Fruit fly (Drosophila melanogaster) whole organism, embryonic: ENCODE results near the gene Cpr67Fa2.

ENCODE experiments used
- Blimp-1 ChIP-seq: fragments of 200-800 bp; sonication (Bioruptor generic); optimal IDR thresholded peaks from 3 replicates; lab custom pipeline; 2018; ENCODE audit warnings: missing biosample characterization, missing genetic modification characterization, mild to moderate bottlenecking, moderate library complexity, missing genetic modification reagents
- CG10462 ChIP-seq: fragments of 200-800 bp; sonication (Bioruptor generic); optimal IDR thresholded peaks from 2 replicates; lab custom pipeline; 2016; ENCODE audit warnings: missing biosample characterization, missing genetic modification characterization
- CG11504 ChIP-seq: fragments of 200-800 bp; sonication (Bioruptor generic); optimal IDR thresholded peaks from 3 replicates; lab custom pipeline; 2019; ENCODE audit warnings: missing biosample characterization, mild to moderate bottlenecking, missing genetic modification characterization, moderate library complexity
- CG13296 ChIP-seq: fragments of 200-800 bp; sonication (Bioruptor generic); optimal IDR thresholded peaks from 3 replicates; lab custom pipeline; 2018; ENCODE audit warnings: missing biosample characterization, mild to moderate bottlenecking, missing genetic modification characterization
- CG13624 ChIP-seq: fragments of 200-800 bp; sonication (Bioruptor generic); optimal IDR thresholded peaks from 2 replicates; lab custom pipeline; 2016; ENCODE audit warnings: missing biosample characterization, missing genetic modification characterization
- CG14710 ChIP-seq: fragments of 200-800 bp; sonication (Bioruptor generic); optimal IDR thresholded peaks from 3 replicates; lab custom pipeline; 2019; ENCODE audit warnings: missing biosample characterization, mild to moderate bottlenecking, missing genetic modification characterization, moderate library complexity
- CG17829 ChIP-seq: fragments of 200-800 bp; optimal IDR thresholded peaks from 2 replicates; lab custom pipeline; 2019; ENCODE audit warnings: missing biosample characterization, mild to moderate bottlenecking, missing genetic modification characterization, moderate library complexity
- CG18011 ChIP-seq: fragments of 200-800 bp; sonication (Bioruptor generic); optimal IDR thresholded peaks from 2 replicates; lab custom pipeline; 2017; ENCODE audit warnings: missing biosample characterization, missing genetic modification characterization, mild to moderate bottlenecking, moderate library complexity, missing genotype
- CG1832 ChIP-seq: fragments of 200-800 bp; sonication (Bioruptor generic); optimal IDR thresholded peaks from 2 replicates; lab custom pipeline; 2017; ENCODE audit warnings: missing biosample characterization, mild to moderate bottlenecking, missing genetic modification characterization, inconsistent platforms
- CG4820 ChIP-seq: fragments of 200-800 bp; sonication (Bioruptor generic); optimal IDR thresholded peaks from 3 replicates; lab custom pipeline; 2016; ENCODE audit warnings: missing biosample characterization, missing genetic modification characterization
- CG6175 ChIP-seq: fragments of 200-800 bp; sonication (Bioruptor generic); IDR thresholded peaks from 3 replicates; pipeline ENCODE4 v1.3.6; 2022; ENCODE audit warnings: missing biosample characterization, missing genetic modification characterization
- CG6689 ChIP-seq: fragments of 200-800 bp; sonication (Bioruptor generic); IDR thresholded peaks from 2 replicates; pipeline ENCODE4 v1.3.6; 2022; ENCODE audit warnings: missing biosample characterization, missing genetic modification characterization
- CG8290 ChIP-seq, 3 experiments: fragments of 200-800 bp; sonication (Bioruptor generic); optimal IDR thresholded peaks; 2 replicates each; lab custom pipeline; 2016 to 2019; ENCODE audit warnings: missing biosample characterization in 3 of 3, missing genetic modification characterization in 3 of 3, mild to moderate bottlenecking in 2 of 3, moderate library complexity in 1 of 3
- CG8359 ChIP-seq: fragments of 200-800 bp; sonication (Bioruptor generic); optimal IDR thresholded peaks from 2 replicates; lab custom pipeline; 2017; ENCODE audit warnings: missing biosample characterization, mild to moderate bottlenecking, missing genetic modification characterization, borderline replicate concordance
- CG8478 ChIP-seq: fragments of >200 bp; optimal IDR thresholded peaks from 2 replicates; lab custom pipeline; 2018
- CG8924 ChIP-seq: fragments of 200-800 bp; optimal IDR thresholded peaks from 3 replicates; lab custom pipeline; 2019; ENCODE audit warnings: missing biosample characterization, mild to moderate bottlenecking, missing genetic modification characterization, moderate library complexity
- CG8944 ChIP-seq: fragments of 200-800 bp; sonication (Bioruptor generic); optimal IDR thresholded peaks from 3 replicates; lab custom pipeline; 2016; ENCODE audit warnings: missing biosample characterization, missing genetic modification characterization
- D19A ChIP-seq: fragments of 200-800 bp; optimal IDR thresholded peaks from 3 replicates; lab custom pipeline; 2019; ENCODE audit warnings: missing biosample characterization, mild to moderate bottlenecking, missing genetic modification characterization, moderate library complexity
- Dbx ChIP-seq: fragments of 200-800 bp; sonication (Bioruptor generic); IDR thresholded peaks from 3 replicates; pipeline ENCODE4 v1.3.6; 2022; ENCODE audit warnings: missing biosample characterization, missing genetic modification characterization
- Dip3 ChIP-seq: fragments of 200-800 bp; sonication (Bioruptor generic); optimal IDR thresholded peaks from 3 replicates; lab custom pipeline; 2016; ENCODE audit warnings: missing biosample characterization, missing genetic modification characterization
- Ets65A ChIP-seq: fragments of 200-800 bp; sonication (Bioruptor generic); peaks from one replicate; lab custom pipeline; 2016; ENCODE audit warnings: missing biosample characterization, missing genetic modification characterization
- Hr78 ChIP-seq, 2 experiments: fragments of 200-800 bp in 1 of 2; fragments of >200 bp in 1 of 2; sonication (Bioruptor generic) in 1 of 2; optimal IDR thresholded peaks; 2 replicates each; lab custom pipeline; 2017 to 2019; ENCODE audit warnings: missing biosample characterization in 2 of 2, missing genetic modification characterization in 2 of 2, mild to moderate bottlenecking in 1 of 2, moderate library complexity in 1 of 2
- Med ChIP-seq: fragments of 200-800 bp; sonication (Bioruptor generic); peaks from one replicate; lab custom pipeline; 2016; ENCODE audit warnings: missing biosample characterization, missing genetic modification characterization, mild to moderate bottlenecking, inconsistent platforms, moderate library complexity
- NFAT ChIP-seq: fragments of 200-800 bp; sonication (Bioruptor generic); IDR thresholded peaks from 2 replicates; pipeline ENCODE4 v1.3.6; 2022; ENCODE audit warnings: missing biosample characterization, missing genetic modification characterization
- cato ChIP-seq: fragments of 200-800 bp; sonication (Bioruptor generic); optimal IDR thresholded peaks from 2 replicates; lab custom pipeline; 2016; ENCODE audit warnings: missing biosample characterization, missing genetic modification characterization, borderline replicate concordance
- chinmo ChIP-seq: fragments of 200-800 bp; sonication (Bioruptor generic); IDR thresholded peaks from 4 replicates; pipeline ENCODE4 v1.3.6; 2022; ENCODE audit warnings: missing biosample characterization, missing genetic modification characterization; ENCODE audit not compliant: partially characterized antibody
- crol ChIP-seq: fragments of 200-800 bp; sonication (Bioruptor generic); IDR thresholded peaks from 2 replicates; pipeline ENCODE4 v1.3.6; 2022; ENCODE audit warnings: missing biosample characterization, missing genetic modification characterization
- dan ChIP-seq: fragments of 200-800 bp; sonication (Bioruptor generic); IDR thresholded peaks from 2 replicates; pipeline ENCODE4 v1.3.6; 2022; ENCODE audit warnings: missing biosample characterization, missing genetic modification characterization
- fd3F ChIP-seq: fragments of 200-800 bp; sonication (Bioruptor generic); optimal IDR thresholded peaks from 2 replicates; lab custom pipeline; 2018; ENCODE audit warnings: missing biosample characterization, mild to moderate bottlenecking, missing genetic modification characterization, moderate library complexity
- oc ChIP-seq: fragments of 200-800 bp; sonication (Bioruptor generic); optimal IDR thresholded peaks from 2 replicates; lab custom pipeline; 2018; ENCODE audit warnings: missing biosample characterization, mild to moderate bottlenecking, missing genetic modification characterization, moderate library complexity
- seq ChIP-seq: fragments of 200-800 bp; sonication (Bioruptor generic); IDR thresholded peaks from 2 replicates; pipeline ENCODE4 v1.3.6; 2022; ENCODE audit warnings: missing biosample characterization, missing genetic modification characterization
- stwl ChIP-seq: fragments of 200-800 bp; sonication (Bioruptor generic); optimal IDR thresholded peaks from 3 replicates; lab custom pipeline; 2018; ENCODE audit warnings: missing biosample characterization, mild to moderate bottlenecking, missing genetic modification characterization, moderate library complexity
- tio ChIP-seq: fragments of 200-800 bp; sonication (Bioruptor generic); optimal IDR thresholded peaks from 2 replicates; lab custom pipeline; 2017; ENCODE audit warnings: missing biosample characterization, missing genetic modification characterization, inconsistent platforms
- tll ChIP-seq, 2 experiments: fragments of 200-800 bp in 1 of 2; fragments of >200 bp in 1 of 2; sonication (Bioruptor generic) in 1 of 2; optimal IDR thresholded peaks; 2 replicates each; lab custom pipeline; 2017 to 2019; ENCODE audit warnings: missing biosample characterization in 2 of 2, missing genetic modification characterization in 2 of 2, mild to moderate bottlenecking in 1 of 2, moderate library complexity in 1 of 2
- tna ChIP-seq: fragments of 200-800 bp; sonication (Bioruptor generic); IDR thresholded peaks from 2 replicates; pipeline ENCODE4 v1.3.6; 2022; ENCODE audit warnings: missing biosample characterization, missing genetic modification characterization; ENCODE audit not compliant: partially characterized antibody
- zfh1 ChIP-seq: fragments of 200-800 bp; sonication (Bioruptor generic); IDR thresholded peaks from 3 replicates; pipeline ENCODE4 v1.3.6; 2022; ENCODE audit warnings: missing biosample characterization, missing genetic modification characterization

The Cpr67Fa2 gene

dm6 chr3L:10867778-10868382, 23.6 kb upstream of the Cpr67Fa2 start (continued):
- TF ChIP-seq D19A (tag; lab: Kevin White, UChicago) (no peak), CG18011 (no peak), stwl (tag; lab: Kevin White, UChicago) (no peak), tio (GFP tag; lab: Kevin White, UChicago) (no peak), seq (GFP tag; lab: Robert Waterston, UW) (0 out of 2 replicates have a peak, but pooled peaks have one; percentile 32), CG11504 (tag; lab: Kevin White, UChicago) (no peak), tll (GFP tag; optimal IDR thresholded peaks at IDR 0.05; lab: Kevin White, UChicago) (no peak), fd3F (no peak), CG17829 (no peak), CG10462 (GFP tag; lab: Kevin White, UChicago) (no peak), CG6175 (GFP tag; lab: Robert Waterston, UW) (no peak), CG8359 (no peak), chinmo (GFP tag; lab: Robert Waterston, UW) (peak; percentile 70; the same call in 1 of the 4 replicates), cato (GFP tag; lab: Kevin White, UChicago) (no peak), CG8944 (GFP tag; lab: Kevin White, UChicago) (no peak), Hr78 (GFP tag; optimal IDR thresholded peaks at IDR 0.05; lab: Kevin White, UChicago) (peak in 1 of 2 experiments; percentile 32), CG13296 (GFP tag; lab: Kevin White, UChicago) (peak; percentile 28), NFAT (GFP tag; lab: Robert Waterston, UW) (peak; percentile 32; the same call in 1 of the 2 replicates), oc (tag; lab: Kevin White, UChicago) (no peak), CG13624 (GFP tag; lab: Kevin White, UChicago) (peak; percentile 15), CG1832 (GFP tag; lab: Kevin White, UChicago) (peak; percentile 34), CG8924 (no peak)

DNA sequence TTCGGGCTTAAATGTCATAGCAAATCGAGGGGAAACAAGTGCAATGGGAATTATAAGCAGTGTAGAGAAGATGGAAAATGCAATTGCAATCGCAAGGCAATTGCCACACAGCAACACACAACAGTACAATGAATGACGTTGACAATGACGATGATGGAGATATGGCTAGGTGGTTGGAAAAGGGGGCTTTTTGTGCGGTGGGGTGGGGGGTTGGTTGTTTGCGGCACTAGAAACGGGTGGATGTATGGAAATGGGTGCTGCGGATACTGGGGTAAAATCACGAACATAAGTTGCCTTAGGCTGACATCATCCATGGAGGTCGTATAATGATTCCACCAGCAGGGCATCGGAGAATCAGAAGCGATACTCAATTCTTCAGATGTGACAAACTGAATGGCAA, 22.4 kb upstream of the Cpr67Fa2 start:
- TF ChIP-seq tna = peak; percentile 65
- TF ChIP-seq crol (GFP tag; lab: Robert Waterston, UW) = peak; percentile 65
- no peak for TF ChIP-seq Dbx
- no peak for TF ChIP-seq CG4820 (GFP tag; lab: Kevin White, UChicago)

DNA sequence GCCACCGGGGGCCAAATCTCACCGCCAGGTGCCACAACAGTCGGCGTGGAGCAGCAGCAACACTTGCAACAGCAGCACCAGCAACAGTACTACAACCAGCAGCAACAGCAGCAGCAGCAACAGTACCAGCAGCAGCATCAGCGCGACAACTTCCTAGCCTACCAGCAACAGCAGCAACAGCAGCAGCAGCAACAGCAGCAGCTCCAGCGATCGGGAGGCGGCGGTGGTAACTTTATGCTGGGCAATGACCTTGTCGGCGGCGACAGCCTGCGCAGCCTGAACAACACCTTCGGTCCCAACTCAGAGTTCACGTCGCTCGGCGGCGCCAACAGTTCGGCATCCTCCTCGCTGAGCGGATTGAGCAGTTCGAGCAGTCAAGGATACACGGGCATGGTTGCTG, 21.4 kb upstream of the Cpr67Fa2 start:
- TF ChIP-seq CG8290 (GFP tag; optimal IDR thresholded peaks at IDR 0.05; lab: Kevin White, UChicago) (no peak), CG8290 (tag; optimal IDR thresholded peaks at IDR 0.05; lab: Kevin White, UChicago) (no peak), CG8478 (peak; percentile 70), Blimp-1 (no peak), zfh1 (GFP tag; lab: Robert Waterston, UW) (0 out of 3 replicates have a peak, but pooled peaks have one; percentile 9), CG14710 (tag; lab: Kevin White, UChicago) (no peak), dan (GFP tag; lab: Robert Waterston, UW) (no peak), Ets65A (peak; percentile 11), CG6689 (GFP tag; lab: Robert Waterston, UW) (no peak), Med (GFP tag; lab: Kevin White, UChicago) (peak; percentile 38), Dip3 (GFP tag; lab: Kevin White, UChicago) (no peak)
